Worm (Caenorhabditis elegans) whole organism, dauer: ENCODE measurements around the gene kbp-3.
"Not testable (repeated sequence)": the region's sequence is repeated elsewhere in the genome, so short reads cannot be mapped to it uniquely, and the experiment has no call there.

ENCODE experiments used
- unc-62 ChIP-seq: sonication (generic microtip); optimal IDR thresholded peaks from 2 replicates; lab custom pipeline; 2017; ENCODE audit warnings: missing biosample characterization, missing genetic modification reagents, missing genetic modification characterization

The kbp-3 gene

DNA sequence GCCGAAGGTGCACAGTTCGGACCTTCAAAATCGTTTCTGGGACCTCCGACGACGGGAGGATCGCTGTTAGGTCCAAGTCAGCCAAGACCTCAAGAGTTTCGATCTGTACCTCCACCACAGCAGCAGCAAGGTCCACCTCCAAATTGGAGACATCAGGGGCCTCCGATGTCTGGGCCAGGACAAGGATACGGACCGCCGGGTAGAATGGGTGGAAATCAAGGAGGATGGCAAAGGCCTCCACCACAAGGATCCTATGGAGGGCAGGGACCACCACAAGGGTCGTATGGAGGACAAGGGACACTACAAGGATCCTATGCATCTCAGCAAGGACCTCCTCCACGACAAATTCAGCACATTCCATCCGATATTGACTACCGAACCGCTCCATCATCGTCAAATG lies 29.2 kb downstream of the kbp-3 start:
- TF ChIP-seq unc-62 (GFP tag; lab: Kevin White, UChicago) = no peak

DNA sequence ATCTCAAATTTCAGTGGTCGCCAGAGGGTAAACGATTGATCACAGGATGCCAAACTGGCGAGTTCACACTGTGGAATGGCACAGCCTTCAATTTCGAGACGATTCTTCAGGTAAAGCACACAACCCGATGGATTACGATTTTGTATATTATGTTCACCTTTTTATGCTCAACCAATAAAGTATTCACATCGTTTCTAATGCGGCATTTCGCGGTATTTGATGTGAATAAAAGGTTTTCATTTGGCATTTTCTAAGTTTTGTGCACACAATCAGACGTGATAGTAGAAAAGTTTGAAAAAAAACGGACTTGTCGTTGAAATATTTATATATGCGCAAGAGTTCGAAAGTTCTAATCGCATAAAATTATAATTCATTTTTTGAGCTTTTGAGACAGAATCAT lies 30.9 kb downstream of the kbp-3 start:
- no peak for TF ChIP-seq unc-62 (GFP tag; lab: Kevin White, UChicago)

DNA sequence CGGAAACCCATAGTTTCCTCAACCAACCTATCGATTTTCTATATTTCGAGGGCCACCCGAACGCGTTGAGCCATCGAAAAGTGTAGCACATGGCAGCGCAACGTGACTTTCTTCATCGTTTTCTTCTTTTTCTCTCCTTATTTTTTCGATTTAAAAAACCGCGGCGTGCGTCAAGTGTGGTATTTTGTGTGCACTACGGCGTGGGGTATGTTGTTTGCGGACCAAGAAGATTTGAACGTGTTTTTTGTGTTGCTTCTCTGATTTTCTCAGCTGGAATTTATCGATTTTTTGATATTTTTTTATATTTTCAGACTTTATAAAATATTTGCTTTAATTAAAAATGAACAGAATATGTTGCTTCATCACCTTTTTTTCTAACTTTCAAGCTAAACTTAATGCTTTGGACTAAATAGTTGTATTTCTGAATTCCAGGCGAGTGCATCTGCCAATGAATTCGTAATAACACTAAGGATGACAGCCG lies 31.9 kb downstream of the kbp-3 start, which contains the start of the genes agl-1 and pfs-2:
Gene agl-1 (minus strand): TSS at position 178 of the 481 bp plus-strand sequence.
Gene pfs-2 (plus strand): TSS at position 431 of the 481 bp plus-strand sequence.
- TF ChIP-seq unc-62 (GFP tag; lab: Kevin White, UChicago) = no peak

DNA sequence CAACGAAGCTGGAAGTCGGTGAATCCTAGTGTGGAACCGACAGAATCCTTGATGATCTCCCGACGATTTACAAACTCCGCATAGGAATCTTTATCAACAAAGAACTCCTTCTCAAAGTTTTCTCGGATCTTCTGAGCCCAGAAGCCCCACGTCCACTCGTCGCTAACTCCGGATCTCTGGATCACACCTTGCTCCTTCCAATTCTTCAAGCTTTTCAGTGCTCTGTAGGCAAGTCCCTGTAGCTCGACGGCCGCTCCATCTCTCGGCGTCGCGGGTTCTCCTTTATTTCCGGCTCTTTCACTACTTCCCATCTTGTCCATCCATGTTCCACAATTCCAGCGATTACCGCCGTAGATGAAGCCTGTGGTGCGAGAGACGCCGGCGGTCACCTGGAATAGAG lies 38.5 kb downstream of the kbp-3 start:
- TF ChIP-seq unc-62 (GFP tag; lab: Kevin White, UChicago) = no peak

DNA sequence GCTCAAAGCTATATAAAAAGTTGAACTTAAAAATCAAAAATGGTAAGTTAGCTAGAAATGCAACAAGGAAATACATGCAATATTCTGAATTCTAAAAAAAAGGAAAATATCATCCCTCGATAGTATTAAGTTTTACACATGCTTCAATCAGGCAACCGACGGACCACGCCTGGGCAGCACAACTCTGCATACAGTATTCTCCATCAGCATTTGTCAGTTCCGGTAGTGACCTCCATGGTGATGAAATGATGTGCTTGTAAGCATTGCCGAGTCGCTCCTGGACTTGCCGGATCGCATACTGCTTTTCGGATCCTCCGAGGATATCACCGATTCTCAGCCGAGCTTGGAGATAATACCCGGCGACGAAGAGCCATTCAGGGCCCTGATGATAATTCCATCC lies 39.1 kb downstream of the kbp-3 start:
- no peak for TF ChIP-seq unc-62 (GFP tag; lab: Kevin White, UChicago)

DNA sequence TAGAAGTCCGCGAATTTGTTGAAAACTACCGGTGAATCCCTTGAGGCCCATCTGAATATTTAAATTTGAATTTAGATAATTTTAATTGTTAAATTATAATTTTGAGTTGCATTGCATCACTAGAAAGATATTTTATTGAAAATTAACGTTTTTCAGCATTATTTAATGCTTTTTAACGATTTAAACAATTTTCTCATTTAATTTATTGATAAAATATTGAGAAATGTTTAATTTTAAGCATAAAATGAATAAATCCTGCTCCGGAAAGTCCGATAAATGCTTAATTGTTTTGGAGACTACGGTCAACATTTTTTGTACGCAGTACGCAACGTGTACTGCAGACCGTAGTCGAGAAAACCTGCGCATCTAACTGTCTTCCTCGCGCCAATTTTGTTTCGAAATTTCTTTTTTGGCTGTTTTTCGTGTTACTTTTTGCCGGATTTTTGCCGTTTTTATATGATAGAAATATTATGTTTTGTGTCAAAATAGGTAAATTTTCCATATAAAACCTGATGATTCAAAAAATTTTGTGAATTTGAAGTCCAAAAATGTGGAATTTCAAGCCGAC lies 40.4 kb downstream of the kbp-3 start, which contains the start of the genes Y54G11A.17, lin-7 and elof-1:
Gene Y54G11A.17 (minus strand): TSS at position 51 of the 568 bp plus-strand sequence.
Gene lin-7 (minus strand): TSS at position 51 of the 568 bp plus-strand sequence.
Gene elof-1 (plus strand): TSS at position 383 of the 568 bp plus-strand sequence.
- no peak for TF ChIP-seq unc-62 (GFP tag; lab: Kevin White, UChicago)

DNA sequence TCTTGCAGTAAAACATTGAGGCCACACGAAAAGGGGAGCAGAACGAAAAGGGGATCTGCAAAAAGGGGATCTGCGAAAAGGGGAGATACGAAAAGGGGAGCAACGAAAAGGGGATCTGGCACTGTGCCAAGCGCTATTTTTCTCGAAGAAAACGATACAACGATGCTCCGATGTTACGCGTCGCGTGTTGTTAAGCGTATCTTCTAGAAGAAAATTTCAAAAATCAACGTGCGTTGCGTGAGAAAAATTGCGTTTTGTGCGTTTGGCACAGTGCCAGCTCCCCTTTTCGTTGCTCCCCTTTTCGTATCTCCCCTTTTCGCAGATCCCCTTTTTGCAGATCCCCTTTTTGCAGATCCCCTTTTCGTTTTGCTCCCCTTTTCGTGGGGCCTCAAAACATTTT lies 43.6 kb downstream of the kbp-3 start, which contains the start of gene Y54G11A.9:
Gene Y54G11A.9 (minus strand): TSS at position 196 of the 400 bp plus-strand sequence.
- TF ChIP-seq unc-62 (GFP tag; lab: Kevin White, UChicago) = not testable (repeated sequence)

DNA sequence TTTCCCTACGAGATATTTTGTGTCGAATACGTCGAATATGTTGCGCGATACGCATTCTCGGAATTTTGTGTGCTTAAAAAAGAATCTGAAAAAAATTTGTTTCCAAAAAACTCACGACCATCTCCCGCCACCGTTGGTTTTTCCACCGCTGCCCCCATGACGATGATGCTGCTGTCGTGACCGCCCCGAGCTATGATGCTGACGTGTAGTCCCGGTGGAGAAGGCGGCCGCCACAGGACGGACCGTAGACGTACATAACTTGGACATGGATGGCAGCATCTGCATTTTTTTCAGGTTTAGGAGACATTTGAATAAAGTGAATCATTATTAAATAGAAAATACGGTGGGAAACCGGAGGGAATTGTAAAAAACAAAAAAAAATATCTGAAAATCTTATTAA lies 45.7 kb downstream of the kbp-3 start, which contains the start of gene ddl-3:
Gene ddl-3 (minus strand): TSS at position 289 of the 400 bp plus-strand sequence.
- not testable (repeated sequence) for TF ChIP-seq unc-62 (GFP tag; lab: Kevin White, UChicago)
